Fruit fly (Drosophila melanogaster) whole organism, embryonic: ENCODE results near the gene Mkk4.

Experiments used
- Aef1 ChIP-seq: fragments of 200-800 bp; sonication (Bioruptor generic); IDR thresholded peaks from 3 replicates; pipeline ENCODE4 v1.3.6; 2022; ENCODE audit warnings: missing biosample characterization, missing genetic modification characterization
- CG11398 ChIP-seq: fragments of 200-800 bp; sonication (Bioruptor generic); optimal IDR thresholded peaks from 2 replicates; lab custom pipeline; 2016; ENCODE audit warnings: missing biosample characterization, missing genetic modification characterization
- CG1233 ChIP-seq: fragments of 200-800 bp; sonication (Bioruptor generic); optimal IDR thresholded peaks from 4 replicates; lab custom pipeline; 2018; ENCODE audit warnings: missing biosample characterization, mild to moderate bottlenecking, missing genetic modification characterization
- CG12942 ChIP-seq: fragments of 200-800 bp; sonication (Bioruptor generic); optimal IDR thresholded peaks from 3 replicates; lab custom pipeline; 2016; ENCODE audit warnings: missing biosample characterization, missing genetic modification characterization
- CG13287 ChIP-seq: fragments of 200-800 bp; sonication (Bioruptor generic); IDR thresholded peaks from 2 replicates; pipeline ENCODE4 v1.3.6; 2022; ENCODE audit warnings: missing biosample characterization, missing genetic modification characterization; ENCODE audit not compliant: partially characterized antibody
- CG13424 ChIP-seq: fragments of 200-800 bp; sonication (Bioruptor generic); optimal IDR thresholded peaks from 2 replicates; lab custom pipeline; 2019; ENCODE audit warnings: missing biosample characterization, mild to moderate bottlenecking, missing genetic modification characterization, moderate library complexity
- CG13894 ChIP-seq: fragments of 200-800 bp; sonication (Bioruptor generic); optimal IDR thresholded peaks from 3 replicates; lab custom pipeline; 2018; ENCODE audit warnings: missing biosample characterization, mild to moderate bottlenecking, missing genetic modification characterization, moderate library complexity
- CG1603 ChIP-seq: fragments of 200-800 bp; sonication (Bioruptor generic); optimal IDR thresholded peaks from 2 replicates; lab custom pipeline; 2019; ENCODE audit warnings: missing biosample characterization, mild to moderate bottlenecking, missing genetic modification characterization, moderate library complexity
- CG18262 ChIP-seq: fragments of 200-800 bp; optimal IDR thresholded peaks from 3 replicates; lab custom pipeline; 2019; ENCODE audit warnings: missing biosample characterization, mild to moderate bottlenecking, missing genetic modification characterization, moderate library complexity
- CG31365 ChIP-seq: fragments of 200-800 bp; sonication (Bioruptor generic); optimal IDR thresholded peaks from 2 replicates; lab custom pipeline; 2018; ENCODE audit warnings: missing biosample characterization, mild to moderate bottlenecking, missing genetic modification characterization
- CG4360 ChIP-seq: fragments of 200-800 bp; sonication (Bioruptor generic); IDR thresholded peaks from 2 replicates; pipeline ENCODE4 v1.3.6; 2022; ENCODE audit warnings: missing biosample characterization, missing genetic modification characterization
- CG5245 ChIP-seq: fragments of 200-800 bp; sonication (Bioruptor generic); optimal IDR thresholded peaks from 3 replicates; lab custom pipeline; 2016; ENCODE audit warnings: missing biosample characterization, missing genetic modification characterization
- CG6683 ChIP-seq: fragments of 200-800 bp; sonication (Bioruptor generic); optimal IDR thresholded peaks from 2 replicates; lab custom pipeline; 2017; ENCODE audit warnings: missing biosample characterization, mild to moderate bottlenecking, missing genetic modification characterization, missing genetic modification reagents
- CG6813 ChIP-seq: fragments of 200-800 bp; sonication (Bioruptor generic); optimal IDR thresholded peaks from 2 replicates; lab custom pipeline; 2017; ENCODE audit warnings: missing biosample characterization, missing genetic modification characterization, mild to moderate bottlenecking, moderate library complexity, missing genetic modification reagents
- CG8089 ChIP-seq: fragments of 200-800 bp; sonication (Bioruptor generic); optimal IDR thresholded peaks from 3 replicates; lab custom pipeline; 2016; ENCODE audit warnings: missing biosample characterization, missing genetic modification characterization
- CG8290 ChIP-seq, 3 experiments: fragments of 200-800 bp; sonication (Bioruptor generic); optimal IDR thresholded peaks; 2 replicates each; lab custom pipeline; 2016 to 2019; ENCODE audit warnings: missing biosample characterization in 3 of 3, missing genetic modification characterization in 3 of 3, mild to moderate bottlenecking in 2 of 3, moderate library complexity in 1 of 3
- CG9797 ChIP-seq: fragments of 200-800 bp; sonication (Bioruptor generic); optimal IDR thresholded peaks from 3 replicates; lab custom pipeline; 2018; ENCODE audit warnings: missing biosample characterization, mild to moderate bottlenecking, missing genetic modification characterization
- CrebB ChIP-seq: fragments of 200-800 bp; sonication (Bioruptor generic); optimal IDR thresholded peaks from 3 replicates; lab custom pipeline; 2018; ENCODE audit warnings: missing biosample characterization, mild to moderate bottlenecking, missing genetic modification characterization
- E2f1 ChIP-seq: fragments of 200-800 bp; sonication (Bioruptor generic); IDR thresholded peaks from 2 replicates; pipeline ENCODE4 v1.3.6; 2022; ENCODE audit warnings: missing biosample characterization, missing genetic modification characterization
- Hmr ChIP-seq: fragments of 200-800 bp; sonication (Bioruptor generic); optimal IDR thresholded peaks from 3 replicates; lab custom pipeline; 2017; ENCODE audit warnings: mild to moderate bottlenecking, missing biosample characterization, missing genetic modification reagents, missing genetic modification characterization
- MESR4 ChIP-seq: fragments of 200-800 bp; sonication (Bioruptor generic); optimal IDR thresholded peaks from 2 replicates; lab custom pipeline; 2018; ENCODE audit warnings: missing biosample characterization, mild to moderate bottlenecking, missing genetic modification characterization, moderate library complexity
- Nf-YC ChIP-seq: fragments of 200-800 bp; optimal IDR thresholded peaks from 3 replicates; lab custom pipeline; 2019; ENCODE audit warnings: missing biosample characterization, mild to moderate bottlenecking, missing genetic modification characterization, moderate library complexity
- Optix ChIP-seq: fragments of 200-800 bp; sonication (Bioruptor generic); IDR thresholded peaks from 3 replicates; pipeline ENCODE4 v1.3.6; 2022; ENCODE audit warnings: missing biosample characterization, missing genetic modification characterization
- Six4 ChIP-seq: fragments of 200-800 bp; sonication (Bioruptor generic); optimal IDR thresholded peaks from 2 replicates; lab custom pipeline; 2016; ENCODE audit warnings: missing biosample characterization, missing genetic modification characterization
- Ssrp ChIP-seq: fragments of 200-800 bp; sonication (Bioruptor generic); optimal IDR thresholded peaks from 2 replicates; lab custom pipeline; 2018; ENCODE audit warnings: missing biosample characterization, mild to moderate bottlenecking, missing genetic modification characterization, moderate library complexity
- bigmax ChIP-seq: fragments of 200-800 bp; sonication (Bioruptor generic); optimal IDR thresholded peaks from 2 replicates; lab custom pipeline; 2018; ENCODE audit warnings: missing biosample characterization, mild to moderate bottlenecking, missing genetic modification characterization
- caup ChIP-seq: fragments of 200-800 bp; sonication (Bioruptor generic); optimal IDR thresholded peaks from 3 replicates; lab custom pipeline; 2017; ENCODE audit warnings: missing biosample characterization, mild to moderate bottlenecking, missing genetic modification characterization, moderate library complexity; ENCODE audit not compliant: severe bottlenecking
- cg ChIP-seq: fragments of 200-800 bp; sonication (Bioruptor generic); optimal IDR thresholded peaks from 3 replicates; lab custom pipeline; 2019; ENCODE audit warnings: missing biosample characterization, mild to moderate bottlenecking, missing genetic modification characterization, moderate library complexity
- ci ChIP-seq: fragments of 200-800 bp; sonication (Bioruptor generic); IDR thresholded peaks from 3 replicates; pipeline ENCODE4 v1.3.6; 2022; ENCODE audit warnings: missing biosample characterization, missing genetic modification characterization
- dmrt11E ChIP-seq: fragments of 200-800 bp; sonication (Bioruptor generic); optimal IDR thresholded peaks from 3 replicates; lab custom pipeline; 2018; ENCODE audit warnings: missing biosample characterization, mild to moderate bottlenecking, missing genetic modification characterization, moderate library complexity
- fd64A ChIP-seq: fragments of 200-800 bp; sonication (Bioruptor generic); optimal IDR thresholded peaks from 3 replicates; lab custom pipeline; 2018; ENCODE audit warnings: missing biosample characterization, mild to moderate bottlenecking, missing genetic modification characterization
- fd96Cb ChIP-seq: fragments of 200-800 bp; sonication (Bioruptor generic); optimal IDR thresholded peaks from 2 replicates; lab custom pipeline; 2018; ENCODE audit warnings: missing biosample characterization, mild to moderate bottlenecking, missing genetic modification characterization, moderate library complexity
- grn ChIP-seq: fragments of 200-800 bp; sonication (Bioruptor generic); optimal IDR thresholded peaks from 3 replicates; lab custom pipeline; 2017; ENCODE audit warnings: missing biosample characterization, missing genetic modification characterization
- gsb ChIP-seq: fragments of 200-800 bp; sonication (Bioruptor generic); IDR thresholded peaks from 2 replicates; pipeline ENCODE4 v1.3.6; 2022; ENCODE audit warnings: missing biosample characterization, missing genetic modification characterization
- ind ChIP-seq: fragments of 200-800 bp; sonication (Bioruptor generic); optimal IDR thresholded peaks from 3 replicates; lab custom pipeline; 2016; ENCODE audit warnings: missing biosample characterization, missing genetic modification characterization
- insv ChIP-seq, 2 experiments: fragments of 200-800 bp; sonication (Bioruptor generic); optimal IDR thresholded peaks; 3 replicates each; lab custom pipeline; 2016 to 2018; ENCODE audit warnings: missing biosample characterization in 2 of 2, missing genetic modification characterization in 2 of 2
- jing ChIP-seq: fragments of 200-800 bp; sonication (Bioruptor generic); optimal IDR thresholded peaks from 2 replicates; lab custom pipeline; 2018; ENCODE audit warnings: missing biosample characterization, mild to moderate bottlenecking, missing genetic modification characterization
- lab ChIP-seq: fragments of 200-800 bp; sonication (Bioruptor generic); optimal IDR thresholded peaks from 3 replicates; lab custom pipeline; 2017; ENCODE audit warnings: missing biosample characterization, missing genetic modification characterization, mild to moderate bottlenecking, moderate library complexity, missing genetic modification reagents
- lmd ChIP-seq: fragments of 200-800 bp; sonication (Bioruptor generic); IDR thresholded peaks from 2 replicates; pipeline ENCODE4 v1.3.6; 2022; ENCODE audit warnings: missing biosample characterization, missing genetic modification characterization
- pho ChIP-seq: fragments of 200-800 bp; sonication (Bioruptor generic); optimal IDR thresholded peaks from 2 replicates; lab custom pipeline; 2016; ENCODE audit warnings: missing biosample characterization, missing genetic modification characterization
- scrt ChIP-seq: fragments of 200-800 bp; sonication (Bioruptor generic); optimal IDR thresholded peaks from 2 replicates; lab custom pipeline; 2018; ENCODE audit warnings: missing biosample characterization, mild to moderate bottlenecking, missing genetic modification characterization, moderate library complexity
- sens-2 ChIP-seq: fragments of 200-800 bp; sonication (Bioruptor generic); IDR thresholded peaks from 2 replicates; pipeline ENCODE4 v1.3.6; 2022; ENCODE audit warnings: missing biosample characterization, missing genetic modification characterization
- sqz ChIP-seq: fragments of 200-800 bp; sonication (Bioruptor generic); optimal IDR thresholded peaks from 3 replicates; lab custom pipeline; 2018; ENCODE audit warnings: missing biosample characterization, mild to moderate bottlenecking, missing genetic modification characterization
- tio ChIP-seq: fragments of 200-800 bp; sonication (Bioruptor generic); optimal IDR thresholded peaks from 2 replicates; lab custom pipeline; 2017; ENCODE audit warnings: missing biosample characterization, missing genetic modification characterization, inconsistent platforms
- tup ChIP-seq: fragments of 200-800 bp; sonication (Bioruptor generic); optimal IDR thresholded peaks from 2 replicates; lab custom pipeline; 2016; ENCODE audit warnings: missing biosample characterization, mild to moderate bottlenecking, missing genetic modification characterization, moderate library complexity
- unpg ChIP-seq: fragments of 200-800 bp; sonication (Bioruptor generic); optimal IDR thresholded peaks from 3 replicates; lab custom pipeline; 2018; ENCODE audit warnings: missing biosample characterization, mild to moderate bottlenecking, missing genetic modification characterization, moderate library complexity
- usp ChIP-seq: fragments of >200 bp; optimal IDR thresholded peaks from 2 replicates; lab custom pipeline; 2017; ENCODE audit warnings: missing biosample characterization, missing genetic modification characterization
- wor ChIP-seq: fragments of 200-800 bp; sonication (Bioruptor generic); IDR thresholded peaks from 2 replicates; pipeline ENCODE4 v1.3.6; 2022; ENCODE audit warnings: missing biosample characterization, missing genetic modification characterization

The Mkk4 gene

DNA sequence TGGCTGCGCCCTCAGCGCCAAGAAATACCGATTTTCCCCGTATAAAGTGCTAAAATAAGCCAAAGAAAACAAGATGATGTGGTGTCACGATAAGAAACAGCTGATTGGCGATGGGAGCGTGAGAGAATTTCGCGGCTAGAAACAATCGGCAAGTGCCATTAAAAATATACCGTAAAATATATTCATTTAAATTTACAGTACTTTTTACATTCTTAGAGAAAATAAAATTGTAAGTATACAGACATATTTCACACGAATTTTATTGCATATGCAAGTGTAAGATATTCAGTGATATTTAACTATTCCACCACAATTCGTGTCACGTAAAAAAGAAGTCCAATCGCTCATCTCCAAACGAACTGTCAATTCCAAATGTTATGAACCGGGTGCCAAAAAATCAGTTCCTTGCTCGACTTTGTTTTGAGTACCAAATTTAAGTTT is 26.0 kb upstream of the Mkk4 start, which contains the start of the genes Unc50, CG11755 and CG8043 (continued):
- TF ChIP-seq CG6813 (GFP tag; lab: Kevin White, UChicago) (no peak), CG13894 (tag; lab: Kevin White, UChicago) (no peak), CG12942 (GFP tag; lab: Kevin White, UChicago) (peak; percentile 73), CG8290 (GFP tag; optimal IDR thresholded peaks at IDR 0.05; lab: Kevin White, UChicago) (peak; percentile 64), CG8290 (tag; optimal IDR thresholded peaks at IDR 0.05; lab: Kevin White, UChicago) (peak in 1 of 2 experiments; percentile 44), ind (GFP tag; lab: Kevin White, UChicago) (peak; percentile 83), insv (GFP tag; optimal IDR thresholded peaks at IDR 0.05; lab: Kevin White, UChicago) (peak in 1 of 2 experiments; percentile 59), Optix (GFP tag; lab: Robert Waterston, UW) (peak; percentile 45; the same call in 1 of the 3 replicates), CG11398 (GFP tag; lab: Kevin White, UChicago) (no peak)

DNA sequence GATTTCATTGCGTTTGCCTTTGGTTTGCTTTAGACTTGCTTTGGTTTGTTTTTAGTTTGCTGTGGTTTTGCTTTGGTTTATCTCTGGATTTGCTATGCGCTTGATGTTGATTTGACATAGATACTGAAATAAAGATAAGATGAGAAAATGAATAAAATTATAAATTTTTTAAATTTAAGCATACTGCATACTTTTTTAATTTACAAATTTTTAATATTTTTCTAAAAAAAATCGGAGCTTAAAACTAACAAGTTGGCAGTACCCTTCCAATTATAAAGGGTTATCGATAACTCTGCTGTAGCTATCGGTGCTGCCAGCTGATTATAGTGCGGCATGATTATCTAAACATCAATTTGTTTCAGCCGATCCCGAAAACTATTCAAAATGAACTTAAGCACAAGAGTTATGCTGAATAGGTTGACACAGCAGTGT is 23.2 kb upstream of the Mkk4 start, which contains the start of gene mRpL19:
mRpL19 (plus strand) TSS at position 307 of the 432 bp plus-strand sequence.
- TF ChIP-seq CG5245 (GFP tag; lab: Kevin White, UChicago) (no peak), sqz (GFP tag; lab: Kevin White, UChicago) (peak; percentile 54), CG31365 (no peak), CG13424 (tag; lab: Kevin White, UChicago) (peak; percentile 71), dmrt11E (tag; lab: Kevin White, UChicago) (peak; percentile 34), ci (GFP tag; lab: Robert Waterston, UW) (no peak), wor (GFP tag; lab: Robert Waterston, UW) (no peak), CG13287 (GFP tag; lab: Robert Waterston, UW) (peak; percentile 80), bigmax (GFP tag; lab: Kevin White, UChicago) (no peak), fd96Cb (tag; lab: Kevin White, UChicago) (no peak), tup (no peak), Nf-YC (tag; lab: Kevin White, UChicago) (peak; percentile 64), cg (GFP tag; lab: Kevin White, UChicago) (no peak), CG6683 (no peak), scrt (GFP tag; lab: Kevin White, UChicago) (no peak), usp (no peak), unpg (GFP tag; lab: Kevin White, UChicago) (peak; percentile 63), CG1233 (GFP tag; lab: Kevin White, UChicago) (no peak), CG9797 (GFP tag; lab: Kevin White, UChicago) (peak; percentile 26), jing (no peak), tio (GFP tag; lab: Kevin White, UChicago) (no peak), CG1603 (tag; lab: Kevin White, UChicago) (no peak), CG12942 (GFP tag; lab: Kevin White, UChicago) (no peak), grn (GFP tag; lab: Kevin White, UChicago) (peak; percentile 91), caup (GFP tag; lab: Kevin White, UChicago) (peak; percentile 0), pho (GFP tag; lab: Kevin White, UChicago) (no peak), Six4 (peak; percentile 5), CG8089 (GFP tag; lab: Kevin White, UChicago) (no peak), Hmr (GFP tag; lab: Kevin White, UChicago) (peak; percentile 10), CG18262 (tag; lab: Kevin White, UChicago) (peak; percentile 63), lmd (GFP tag; lab: Robert Waterston, UW) (no peak), gsb (GFP tag; lab: Robert Waterston, UW) (no peak), CrebB (tag; lab: Kevin White, UChicago) (no peak), Aef1 (GFP tag; lab: Robert Waterston, UW) (no peak), fd64A (GFP tag; lab: Kevin White, UChicago) (no peak), E2f1 (GFP tag; lab: Robert Waterston, UW) (no peak), sens-2 (GFP tag; lab: Robert Waterston, UW) (no peak), MESR4 (peak; percentile 73), CG4360 (GFP tag; lab: Robert Waterston, UW) (no peak), Ssrp (tag; lab: Kevin White, UChicago) (peak; percentile 29), lab (GFP tag; lab: Kevin White, UChicago) (no peak)
